Worm (Caenorhabditis elegans) whole organism, L4 larva: ENCODE measurements around the gene srh-199.

Experiments used
- D1046.2 ChIP-seq: fragments of 200-800 bp; sonication (Bioruptor generic); IDR thresholded peaks from 2 replicates; pipeline ENCODE4 v1.3.6; 2022; ENCODE audit warnings: missing genetic modification characterization, missing compliant biosample characterization
- F26F4.8 ChIP-seq: fragments of 200-800 bp; sonication (Bioruptor generic); conservative IDR thresholded peaks from 2 replicates; pipeline ENCODE4 v1.3.6; 2022; ENCODE audit warnings: missing genetic modification characterization, missing compliant biosample characterization
- F44E2.7 ChIP-seq: fragments of 200-800 bp; sonication (Bioruptor generic); IDR thresholded peaks from 2 replicates; pipeline ENCODE4 v2.1.2; 2022; ENCODE audit warnings: missing genetic modification characterization, missing compliant biosample characterization
- F49E8.2 ChIP-seq: sonication (generic microtip); optimal IDR thresholded peaks from 2 replicates; lab custom pipeline; 2016; ENCODE audit warnings: missing compliant biosample characterization, mild to moderate bottlenecking, missing genetic modification characterization, borderline replicate concordance
- Y48G9A.11 ChIP-seq: fragments of 200-800 bp; sonication (Bioruptor generic); IDR thresholded peaks from 2 replicates; pipeline ENCODE4 v1.3.6; 2022; ENCODE audit warnings: missing genetic modification reagents, missing genetic modification characterization, missing compliant biosample characterization
- Y75B8A.6 ChIP-seq: fragments of 200-800 bp; sonication (Bioruptor generic); IDR thresholded peaks from 2 replicates; pipeline ENCODE4 v1.3.6; 2022; ENCODE audit warnings: missing genetic modification reagents, missing genetic modification characterization, missing compliant biosample characterization
- ZK337.2 ChIP-seq: fragments of 200-800 bp; sonication (Bioruptor generic); IDR thresholded peaks from 2 replicates; pipeline ENCODE4 v1.3.6; 2022; ENCODE audit warnings: missing genetic modification reagents, missing genetic modification characterization, missing compliant biosample characterization
- ceh-44 ChIP-seq: fragments of 200-800 bp; sonication (Bioruptor generic); IDR thresholded peaks from 2 replicates; pipeline ENCODE4 v1.3.6; 2022; ENCODE audit warnings: missing genetic modification reagents, missing genetic modification characterization, missing compliant biosample characterization
- ces-1 ChIP-seq: fragments of 150-350 bp; sonication (generic microtip); optimal IDR thresholded peaks from 4 replicates; lab custom pipeline; 2014; ENCODE audit warnings: missing biosample characterization, missing genetic modification reagents, missing genetic modification characterization
- ctbp-1 ChIP-seq: fragments of 200-800 bp; sonication (Bioruptor generic); IDR thresholded peaks from 2 replicates; pipeline ENCODE4 v1.3.6; 2022; ENCODE audit warnings: missing genetic modification reagents, missing genetic modification characterization, missing compliant biosample characterization
- daf-8 ChIP-seq: fragments of 200-800 bp; sonication (Bioruptor generic); IDR thresholded peaks from 2 replicates; pipeline ENCODE4 v1.3.6; 2022; ENCODE audit warnings: missing genetic modification characterization, missing compliant biosample characterization
- egl-27 ChIP-seq: sonication (generic microtip); optimal IDR thresholded peaks from 3 replicates; lab custom pipeline; 2017; ENCODE audit warnings: missing biosample characterization, missing genetic modification reagents, missing genetic modification characterization
- egl-43 ChIP-seq: fragments of 200-800 bp; sonication (Bioruptor generic); IDR thresholded peaks from 2 replicates; pipeline ENCODE4 v1.3.6; 2022; ENCODE audit warnings: missing genetic modification reagents, missing genetic modification characterization, missing compliant biosample characterization
- fos-1 ChIP-seq: fragments of 150-350 bp; optimal IDR thresholded peaks from 2 replicates; lab custom pipeline; 2014; ENCODE audit warnings: missing biosample characterization, missing genetic modification characterization
- lim-7 ChIP-seq: fragments of 200-800 bp; sonication (Bioruptor generic); IDR thresholded peaks from 2 replicates; pipeline ENCODE4 v1.3.6; 2022; ENCODE audit warnings: missing genetic modification characterization, missing compliant biosample characterization
- lin-29 ChIP-seq: fragments of 200-800 bp; sonication (Bioruptor generic); IDR thresholded peaks from 2 replicates; pipeline ENCODE4 v1.3.6; 2022; ENCODE audit warnings: missing genetic modification reagents, missing genetic modification characterization, missing compliant biosample characterization
- madf-5 ChIP-seq, 2 experiments: fragments of 200-800 bp; sonication (Bioruptor generic); IDR thresholded peaks; 2 replicates each; pipeline ENCODE4 v1.3.6; 2022; ENCODE audit warnings: missing compliant biosample characterization in 2 of 2, missing genetic modification characterization in 2 of 2
- mdt-29 ChIP-seq: fragments of 200-800 bp; sonication (Bioruptor generic); IDR thresholded peaks from 2 replicates; pipeline ENCODE4 v1.3.6; 2022; ENCODE audit warnings: missing genetic modification reagents, missing genetic modification characterization, missing compliant biosample characterization
- mep-1 ChIP-seq: fragments of 150-350 bp; sonication (generic microtip); optimal IDR thresholded peaks from 3 replicates; lab custom pipeline; 2014; ENCODE audit warnings: missing biosample characterization, missing genetic modification characterization
- nhr-10 ChIP-seq: fragments of 150-350 bp; optimal IDR thresholded peaks from 2 replicates; lab custom pipeline; 2014; ENCODE audit warnings: missing biosample characterization, missing genetic modification characterization
- nhr-102 ChIP-seq: sonication (generic microtip); optimal IDR thresholded peaks from 2 replicates; lab custom pipeline; 2016; ENCODE audit warnings: mild to moderate bottlenecking, missing genetic modification characterization, moderate library complexity, missing compliant biosample characterization
- nhr-41 ChIP-seq: fragments of 200-800 bp; sonication (Bioruptor generic); IDR thresholded peaks from 2 replicates; pipeline ENCODE4 v1.3.6; 2022; ENCODE audit warnings: missing genetic modification reagents, missing genetic modification characterization, missing compliant biosample characterization
- nhr-77 ChIP-seq: fragments of 150-350 bp; optimal IDR thresholded peaks from 2 replicates; lab custom pipeline; 2014; ENCODE audit warnings: missing biosample characterization, missing genetic modification characterization
- php-3 ChIP-seq: fragments of 200-800 bp; sonication (Bioruptor generic); IDR thresholded peaks from 2 replicates; pipeline ENCODE4 v1.3.6; 2022; ENCODE audit warnings: missing genetic modification reagents, missing genetic modification characterization, missing compliant biosample characterization
- pqm-1 ChIP-seq: sonication (generic microtip); optimal IDR thresholded peaks from 2 replicates; lab custom pipeline; 2017; ENCODE audit warnings: missing biosample characterization, missing genetic modification characterization
- saeg-2 ChIP-seq: fragments of 200-800 bp; sonication (Bioruptor generic); IDR thresholded peaks from 2 replicates; pipeline ENCODE4 v1.3.6; 2022; ENCODE audit warnings: missing genetic modification reagents, missing genetic modification characterization, missing compliant biosample characterization
- set-16 ChIP-seq: fragments of 200-800 bp; sonication (Bioruptor generic); IDR thresholded peaks from 2 replicates; pipeline ENCODE4 v1.3.6; 2022; ENCODE audit warnings: missing genetic modification reagents, missing genetic modification characterization, missing compliant biosample characterization
- spr-1 ChIP-seq: sonication (generic microtip); optimal IDR thresholded peaks from 2 replicates; lab custom pipeline; 2016; ENCODE audit warnings: mild to moderate bottlenecking, missing genetic modification characterization, missing compliant biosample characterization
- tag-97 ChIP-seq: fragments of 200-800 bp; sonication (Bioruptor generic); IDR thresholded peaks from 2 replicates; pipeline ENCODE4 v1.3.6; 2022; ENCODE audit warnings: missing genetic modification characterization, missing compliant biosample characterization
- tra-1 ChIP-seq: fragments of 200-800 bp; sonication (Bioruptor generic); IDR thresholded peaks from 2 replicates; pipeline ENCODE4 v1.3.6; 2022; ENCODE audit warnings: missing genetic modification reagents, missing genetic modification characterization, missing compliant biosample characterization
- unc-130 ChIP-seq: sonication (generic microtip); optimal IDR thresholded peaks from 2 replicates; lab custom pipeline; 2016; ENCODE audit warnings: missing genetic modification reagents, missing genetic modification characterization, missing compliant biosample characterization
- vab-7 ChIP-seq: fragments of 200-800 bp; sonication (Bioruptor generic); IDR thresholded peaks from 2 replicates; pipeline ENCODE4 v1.3.6; 2022; ENCODE audit warnings: missing genetic modification reagents, missing genetic modification characterization, missing compliant biosample characterization
- zfp-2 ChIP-seq: sonication (generic microtip); optimal IDR thresholded peaks from 2 replicates; lab custom pipeline; 2016; ENCODE audit warnings: mild to moderate bottlenecking, missing genetic modification characterization, missing compliant biosample characterization
- zfp-3 ChIP-seq: fragments of 200-800 bp; sonication (Bioruptor generic); conservative IDR thresholded peaks from 2 replicates; pipeline ENCODE4 v1.3.6; 2022; ENCODE audit warnings: missing genetic modification reagents, missing genetic modification characterization, missing compliant biosample characterization
- zip-11 ChIP-seq: fragments of 200-800 bp; sonication (Bioruptor generic); IDR thresholded peaks from 2 replicates; pipeline ENCODE4 v1.3.6; 2022; ENCODE audit warnings: missing genetic modification characterization, missing compliant biosample characterization
- ztf-11 ChIP-seq: fragments of 150-350 bp; optimal IDR thresholded peaks from 2 replicates; lab custom pipeline; 2014; ENCODE audit warnings: missing biosample characterization, missing genetic modification characterization

srh-199 gene

DNA sequence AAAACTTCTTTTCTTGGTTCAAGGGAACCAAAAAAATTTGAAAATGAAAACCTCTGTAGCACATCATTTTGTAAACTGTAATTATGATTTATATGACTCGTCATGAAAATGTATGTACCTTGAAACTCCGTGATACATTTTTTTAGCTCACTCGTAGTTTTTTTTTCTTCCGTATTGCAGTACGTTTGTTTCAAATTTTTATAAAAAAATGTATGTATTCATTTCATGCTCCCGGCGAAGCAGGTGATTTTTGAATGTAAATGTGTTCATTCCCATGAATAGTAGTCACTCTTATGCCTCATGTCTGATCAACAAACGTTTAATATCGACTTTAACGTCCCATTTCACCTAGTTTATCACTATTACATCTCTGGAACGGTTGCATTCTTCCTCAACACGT lies 26.0 kb downstream of the srh-199 start, which contains the start of gene sri-27:
Gene sri-27 (plus strand): TSS at position 301 of the 400 bp plus-strand sequence.
- TF ChIP-seq F49E8.2 (no peak), lim-7 (GFP tag; lab: Robert Waterston, UW) (no peak), egl-27 (tag; lab: Kevin White, UChicago) (no peak), lin-29 (no peak), zip-11 (GFP tag; lab: Robert Waterston, UW) (no peak), zfp-2 (tag; lab: Kevin White, UChicago) (no peak), F26F4.8 (GFP tag; lab: Robert Waterston, UW) (no peak), saeg-2 (GFP tag; lab: Robert Waterston, UW) (no peak), Y48G9A.11 (no peak), mdt-29 (GFP tag; lab: Robert Waterston, UW) (no peak)

ce11 chrV:1721966-1722365 lies 29.4 kb downstream of the srh-199 start, which contains the start of gene srw-101:
Gene srw-101, plus strand, starts transcription at chrV:1722266.
- TF ChIP-seq tag-97 (GFP tag; lab: Robert Waterston, UW) (no peak), unc-130 (GFP tag; lab: Kevin White, UChicago) (no peak), daf-8 (GFP tag; lab: Robert Waterston, UW) (no peak), tra-1 (no peak), pqm-1 (tag; lab: Kevin White, UChicago) (no peak), madf-5 (GFP tag; IDR thresholded peaks at IDR 0.05; lab: Robert Waterston, UW) (no peak), mep-1 (tag; lab: Kevin White, UChicago) (no peak)
- TF ChIP-seq, all 104 proteins: peak for 0

DNA sequence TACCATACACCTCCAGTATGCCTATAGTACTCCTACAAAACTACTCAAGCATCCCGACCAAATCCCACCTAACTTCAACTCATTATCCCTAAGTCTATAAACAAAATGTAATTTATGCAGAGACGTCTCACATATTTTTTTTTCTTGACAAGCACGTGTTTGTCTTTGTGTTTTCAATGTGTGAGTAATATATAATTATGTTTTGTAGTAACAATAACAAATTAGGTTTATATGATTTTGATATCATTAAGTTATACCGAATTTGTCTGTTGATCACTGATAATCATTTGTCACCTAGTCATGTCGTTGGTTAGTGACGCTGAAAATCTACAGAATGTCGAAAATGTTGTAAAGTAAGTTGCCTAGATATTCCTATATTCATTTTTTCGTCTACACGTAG lies 31.4 kb downstream of the srh-199 start, which contains the start of gene srw-102:
Gene srw-102 (plus strand): TSS at position 301 of the 400 bp plus-strand sequence.
- no peak for TF ChIP-seq vab-7 (GFP tag; lab: Robert Waterston, UW)
- TF ChIP-seq set-16 (GFP tag; lab: Robert Waterston, UW), result no peak
- no peak for TF ChIP-seq nhr-102 (tag; lab: Kevin White, UChicago)
- no peak for TF ChIP-seq ztf-11 (tag; lab: Kevin White, UChicago)

DNA sequence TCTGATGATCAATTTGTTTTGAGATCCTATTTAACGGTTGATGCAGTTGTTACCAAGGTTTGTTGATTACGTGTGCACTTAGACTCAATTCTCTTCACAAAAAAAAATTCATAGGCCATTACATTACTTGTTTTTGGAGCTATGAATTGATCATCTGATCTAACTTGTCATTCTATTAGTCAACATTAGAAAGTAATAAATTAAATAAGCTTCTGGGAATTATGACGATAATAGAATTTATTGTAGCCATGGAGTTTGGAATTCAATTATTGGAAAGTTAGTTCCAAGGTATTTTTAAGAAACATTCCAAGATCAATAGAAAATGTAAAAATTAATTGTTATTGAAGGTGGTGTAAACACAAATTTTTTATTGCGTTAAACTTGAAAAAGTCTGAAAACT lies 33.1 kb downstream of the srh-199 start:
- peak; percentile 5 for TF ChIP-seq ces-1 (GFP tag; lab: Kevin White, UChicago)
- TF ChIP-seq zfp-3 (GFP tag; lab: Robert Waterston, UW), result no peak
- no peak for TF ChIP-seq nhr-77 (tag; lab: Kevin White, UChicago)
- TF ChIP-seq, all 104 proteins: peak for 1

ce11 chrV:1716892-1717291 lies 34.5 kb downstream of the srh-199 start, which contains the start of gene srw-103:
Gene srw-103, plus strand, starts transcription at chrV:1717192.
- TF ChIP-seq daf-8 (GFP tag; lab: Robert Waterston, UW) (no peak), fos-1 (tag; lab: Kevin White, UChicago) (no peak), spr-1 (no peak), ctbp-1 (GFP tag; lab: Robert Waterston, UW) (no peak), unc-130 (GFP tag; lab: Kevin White, UChicago) (no peak), zfp-3 (GFP tag; lab: Robert Waterston, UW) (no peak), php-3 (no peak), nhr-10 (tag; lab: Kevin White, UChicago) (no peak), nhr-41 (no peak), nhr-102 (tag; lab: Kevin White, UChicago) (no peak)

DNA sequence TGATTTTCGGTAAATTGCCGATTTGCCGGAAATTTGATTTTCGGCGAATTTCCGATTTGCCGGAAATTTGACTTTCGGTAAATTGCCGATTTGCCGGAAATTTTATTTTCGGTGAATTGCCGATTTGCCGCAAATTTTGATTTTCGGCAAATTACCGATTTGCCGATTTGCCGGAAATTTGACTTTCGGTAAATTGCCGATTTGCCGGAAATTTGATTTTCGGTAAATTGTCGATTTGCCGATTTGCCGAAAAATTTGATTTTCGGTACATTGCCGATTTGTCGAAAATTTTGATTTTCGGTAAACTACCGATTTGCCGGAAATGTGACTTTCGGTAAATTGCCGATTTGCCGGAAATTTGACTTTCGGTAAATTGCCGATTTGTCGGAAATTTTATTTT lies 37.6 kb downstream of the srh-199 start:
- TF ChIP-seq lin-29, result peak; percentile 47; the same call in 1 of the 2 replicates
- TF ChIP-seq tag-97 (GFP tag; lab: Robert Waterston, UW), result 0 out of 2 replicates have a peak, but pooled peaks have one; percentile 57
- TF ChIP-seq D1046.2, result peak; percentile 26; the same call in 1 of the 2 replicates
- TF ChIP-seq F26F4.8 (GFP tag; lab: Robert Waterston, UW), result peak; percentile 86
- TF ChIP-seq lim-7 (GFP tag; lab: Robert Waterston, UW), result peak; percentile 8; the same call in 1 of the 2 replicates
- TF ChIP-seq F44E2.7 (GFP tag; lab: Robert Waterston, UW), result peak; percentile 92; the same call in 1 of the 2 replicates
- peak; percentile 66 for TF ChIP-seq saeg-2 (GFP tag; lab: Robert Waterston, UW)
- TF ChIP-seq zfp-3 (GFP tag; lab: Robert Waterston, UW), result 0 out of 2 replicates have a peak, but pooled peaks have one; percentile 28
- TF ChIP-seq ceh-44 (GFP tag; lab: Robert Waterston, UW), result 0 out of 2 replicates have a peak, but pooled peaks have one; percentile 31
- TF ChIP-seq php-3, result peak; percentile 24; the same call in 1 of the 2 replicates
- 0 out of 2 replicates have a peak, but pooled peaks have one; percentile 28 for TF ChIP-seq Y75B8A.6
- peak; percentile 6; the same call in 1 of the 2 replicates for TF ChIP-seq ZK337.2 (GFP tag; lab: Robert Waterston, UW)
- TF ChIP-seq madf-5 (GFP tag; IDR thresholded peaks at IDR 0.05; lab: Robert Waterston, UW), result peak in 1 of 2 experiments; percentile 93; a peak in 2 of 4 replicates
- TF ChIP-seq egl-43 (GFP tag; lab: Robert Waterston, UW), result peak; percentile 84
- peak; percentile 58; the same call in 1 of the 2 replicates for TF ChIP-seq mdt-29 (GFP tag; lab: Robert Waterston, UW)
- 0 out of 2 replicates have a peak, but pooled peaks have one; percentile 28 for TF ChIP-seq daf-8 (GFP tag; lab: Robert Waterston, UW)
- peak; percentile 47; the same call in 1 of the 2 replicates for TF ChIP-seq Y48G9A.11
